Fruit fly (Drosophila melanogaster) whole organism, embryonic: ENCODE data around the gene COX7AL2.
A peak's percentile ranks its signal among the peaks of the same experiment; 100 is the strongest.

ENCODE experiments used
- Atf3 ChIP-seq: fragments of 200-800 bp; sonication (Bioruptor generic); optimal IDR thresholded peaks from 3 replicates; lab custom pipeline; 2016; ENCODE audit warnings: missing biosample characterization, missing genetic modification characterization
- B-H2 ChIP-seq: fragments of 200-800 bp; sonication (Bioruptor generic); optimal IDR thresholded peaks from 2 replicates; lab custom pipeline; 2018; ENCODE audit warnings: missing biosample characterization, mild to moderate bottlenecking, missing genetic modification characterization
- CG10147 ChIP-seq: fragments of 200-800 bp; sonication (Bioruptor generic); optimal IDR thresholded peaks from 2 replicates; lab custom pipeline; 2019; ENCODE audit warnings: missing biosample characterization, mild to moderate bottlenecking, missing genetic modification characterization, moderate library complexity
- CG10462 ChIP-seq: fragments of 200-800 bp; sonication (Bioruptor generic); optimal IDR thresholded peaks from 2 replicates; lab custom pipeline; 2016; ENCODE audit warnings: missing biosample characterization, missing genetic modification characterization
- CG10979 ChIP-seq: fragments of 200-800 bp; sonication (Bioruptor generic); optimal IDR thresholded peaks from 2 replicates; lab custom pipeline; 2018; ENCODE audit warnings: missing biosample characterization, mild to moderate bottlenecking, missing genetic modification characterization, moderate library complexity
- CG12299 ChIP-seq: fragments of 200-800 bp; sonication (Bioruptor generic); optimal IDR thresholded peaks from 2 replicates; lab custom pipeline; 2018; ENCODE audit warnings: missing biosample characterization, mild to moderate bottlenecking, missing genetic modification characterization
- CG14014 ChIP-seq: fragments of 200-800 bp; sonication (Bioruptor generic); IDR thresholded peaks from 2 replicates; pipeline ENCODE4 v1.3.6; 2022; ENCODE audit warnings: missing biosample characterization, missing genetic modification characterization
- CG14667 ChIP-seq: fragments of 200-800 bp; sonication (Bioruptor generic); IDR thresholded peaks from 2 replicates; pipeline ENCODE4 v1.3.6; 2022; ENCODE audit warnings: missing biosample characterization, missing genetic modification characterization
- CG14965 ChIP-seq: fragments of 200-800 bp; sonication (Bioruptor generic); optimal IDR thresholded peaks from 2 replicates; lab custom pipeline; 2016; ENCODE audit warnings: missing biosample characterization, missing genetic modification characterization, borderline replicate concordance
- CG15011 ChIP-seq: fragments of 200-800 bp; sonication (Bioruptor generic); optimal IDR thresholded peaks from 3 replicates; lab custom pipeline; 2018; ENCODE audit warnings: missing biosample characterization, mild to moderate bottlenecking, missing genetic modification characterization
- CG1647 ChIP-seq: fragments of 200-800 bp; sonication (Bioruptor generic); optimal IDR thresholded peaks from 3 replicates; lab custom pipeline; 2016; ENCODE audit warnings: missing biosample characterization, missing genetic modification characterization
- CG17186 ChIP-seq: fragments of 200-800 bp; sonication (Bioruptor generic); optimal IDR thresholded peaks from 3 replicates; lab custom pipeline; 2017; ENCODE audit warnings: missing biosample characterization, missing genetic modification reagents, missing genetic modification characterization
- CG17829 ChIP-seq: fragments of 200-800 bp; optimal IDR thresholded peaks from 2 replicates; lab custom pipeline; 2019; ENCODE audit warnings: missing biosample characterization, mild to moderate bottlenecking, missing genetic modification characterization, moderate library complexity
- CG18619 ChIP-seq: fragments of 200-800 bp; sonication (Bioruptor generic); optimal IDR thresholded peaks from 3 replicates; lab custom pipeline; 2017; ENCODE audit warnings: missing biosample characterization, mild to moderate bottlenecking, missing genetic modification characterization
- CG31365 ChIP-seq: fragments of 200-800 bp; sonication (Bioruptor generic); optimal IDR thresholded peaks from 2 replicates; lab custom pipeline; 2018; ENCODE audit warnings: missing biosample characterization, mild to moderate bottlenecking, missing genetic modification characterization
- CG32532 ChIP-seq: fragments of 200-800 bp; sonication (Bioruptor generic); IDR thresholded peaks from 2 replicates; pipeline ENCODE4 v1.3.6; 2022; ENCODE audit warnings: missing biosample characterization, missing genetic modification characterization
- CG5180 ChIP-seq: fragments of 200-800 bp; sonication (Bioruptor generic); optimal IDR thresholded peaks from 3 replicates; lab custom pipeline; 2017; ENCODE audit warnings: missing biosample characterization, missing genetic modification characterization, mild to moderate bottlenecking, moderate library complexity, missing genetic modification reagents
- CG7556 ChIP-seq: fragments of 200-800 bp; sonication (Bioruptor generic); optimal IDR thresholded peaks from 2 replicates; lab custom pipeline; 2017; ENCODE audit warnings: missing biosample characterization, mild to moderate bottlenecking, missing genetic modification characterization
- CG8924 ChIP-seq: fragments of 200-800 bp; optimal IDR thresholded peaks from 3 replicates; lab custom pipeline; 2019; ENCODE audit warnings: missing biosample characterization, mild to moderate bottlenecking, missing genetic modification characterization, moderate library complexity
- CG9437 ChIP-seq: fragments of 200-800 bp; sonication (Bioruptor generic); optimal IDR thresholded peaks from 2 replicates; lab custom pipeline; 2018; ENCODE audit warnings: missing biosample characterization, mild to moderate bottlenecking, missing genetic modification characterization
- Ets97D ChIP-seq: fragments of 200-800 bp; sonication (Bioruptor generic); optimal IDR thresholded peaks from 3 replicates; lab custom pipeline; 2016; ENCODE audit warnings: missing biosample characterization, missing genetic modification characterization
- HHEX ChIP-seq: fragments of 200-800 bp; sonication (Bioruptor generic); optimal IDR thresholded peaks from 3 replicates; lab custom pipeline; 2017; ENCODE audit warnings: missing biosample characterization, mild to moderate bottlenecking, missing genetic modification characterization, missing genetic modification reagents
- HLH3B ChIP-seq: fragments of 200-800 bp; sonication (Bioruptor generic); IDR thresholded peaks from 2 replicates; pipeline ENCODE4 v1.3.6; 2022; ENCODE audit warnings: missing biosample characterization, missing genetic modification characterization
- Hr3 ChIP-seq: fragments of 200-800 bp; sonication (Bioruptor generic); optimal IDR thresholded peaks from 3 replicates; lab custom pipeline; 2016; ENCODE audit warnings: missing biosample characterization, missing genetic modification characterization
- Oaz ChIP-seq: fragments of 200-800 bp; sonication (Bioruptor generic); IDR thresholded peaks from 2 replicates; pipeline ENCODE4 v1.3.6; 2022; ENCODE audit warnings: missing biosample characterization, missing genetic modification characterization
- Pdp1 ChIP-seq, 2 experiments: fragments of 200-800 bp; sonication (Bioruptor generic); optimal IDR thresholded peaks; 3 replicates each; lab custom pipeline; 2016; ENCODE audit warnings: missing biosample characterization in 2 of 2, missing genetic modification characterization in 2 of 2, mild to moderate bottlenecking in 1 of 2, moderate library complexity in 1 of 2
- Six4 ChIP-seq: fragments of 200-800 bp; sonication (Bioruptor generic); optimal IDR thresholded peaks from 2 replicates; lab custom pipeline; 2016; ENCODE audit warnings: missing biosample characterization, missing genetic modification characterization
- Sox102F ChIP-seq: fragments of 200-800 bp; sonication (Bioruptor generic); optimal IDR thresholded peaks from 2 replicates; lab custom pipeline; 2018; ENCODE audit warnings: missing biosample characterization, mild to moderate bottlenecking, missing genetic modification characterization, moderate library complexity
- Ssrp ChIP-seq: fragments of 200-800 bp; sonication (Bioruptor generic); optimal IDR thresholded peaks from 2 replicates; lab custom pipeline; 2018; ENCODE audit warnings: missing biosample characterization, mild to moderate bottlenecking, missing genetic modification characterization, moderate library complexity
- Xrp1 ChIP-seq: fragments of 200-800 bp; sonication (Bioruptor generic); IDR thresholded peaks from 2 replicates; pipeline ENCODE4 v1.3.6; 2022; ENCODE audit warnings: missing biosample characterization, missing genetic modification characterization
- amos ChIP-seq: fragments of 200-800 bp; sonication (Bioruptor generic); IDR thresholded peaks from 2 replicates; pipeline ENCODE4 v1.3.6; 2022; ENCODE audit warnings: missing biosample characterization, missing genetic modification characterization; ENCODE audit not compliant: partially characterized antibody
- ato ChIP-seq: fragments of 200-800 bp; sonication (Bioruptor generic); IDR thresholded peaks from 2 replicates; pipeline ENCODE4 v1.3.6; 2022; ENCODE audit warnings: missing biosample characterization, missing genetic modification characterization; ENCODE audit not compliant: partially characterized antibody
- ci ChIP-seq: fragments of 200-800 bp; sonication (Bioruptor generic); IDR thresholded peaks from 3 replicates; pipeline ENCODE4 v1.3.6; 2022; ENCODE audit warnings: missing biosample characterization, missing genetic modification characterization
- da ChIP-seq: fragments of 200-800 bp; sonication (Bioruptor generic); optimal IDR thresholded peaks from 2 replicates; lab custom pipeline; 2016; ENCODE audit warnings: missing biosample characterization, missing genetic modification characterization
- dmrt99B ChIP-seq: fragments of 200-800 bp; sonication (Bioruptor generic); optimal IDR thresholded peaks from 2 replicates; lab custom pipeline; 2018; ENCODE audit warnings: missing biosample characterization, mild to moderate bottlenecking, missing genetic modification characterization, moderate library complexity
- eyg ChIP-seq: fragments of 200-800 bp; sonication (Bioruptor generic); optimal IDR thresholded peaks from 3 replicates; lab custom pipeline; 2016; ENCODE audit warnings: missing biosample characterization, missing genetic modification characterization
- fd96Cb ChIP-seq: fragments of 200-800 bp; sonication (Bioruptor generic); optimal IDR thresholded peaks from 2 replicates; lab custom pipeline; 2018; ENCODE audit warnings: missing biosample characterization, mild to moderate bottlenecking, missing genetic modification characterization, moderate library complexity
- grau ChIP-seq: fragments of 200-800 bp; optimal IDR thresholded peaks from 3 replicates; lab custom pipeline; 2019; ENCODE audit warnings: missing biosample characterization, mild to moderate bottlenecking, missing genetic modification characterization, moderate library complexity
- gt ChIP-seq: fragments of 200-800 bp; sonication (Bioruptor generic); IDR thresholded peaks from 2 replicates; pipeline ENCODE4 v1.3.6; 2022; ENCODE audit warnings: missing biosample characterization, missing genetic modification characterization
- ham ChIP-seq: fragments of 200-800 bp; sonication (Bioruptor generic); IDR thresholded peaks from 2 replicates; pipeline ENCODE4 v1.3.6; 2022; ENCODE audit warnings: missing biosample characterization, missing genetic modification characterization
- kah ChIP-seq: fragments of 200-800 bp; sonication (Bioruptor generic); optimal IDR thresholded peaks from 2 replicates; lab custom pipeline; 2018; ENCODE audit warnings: missing biosample characterization, mild to moderate bottlenecking, missing genetic modification characterization
- psq ChIP-seq: fragments of 200-800 bp; sonication (Bioruptor generic); optimal IDR thresholded peaks from 2 replicates; lab custom pipeline; 2017; ENCODE audit warnings: missing biosample characterization, missing genetic modification characterization
- sd ChIP-seq: fragments of 200-800 bp; sonication (Bioruptor generic); optimal IDR thresholded peaks from 3 replicates; lab custom pipeline; 2018; ENCODE audit warnings: missing biosample characterization, mild to moderate bottlenecking, missing genetic modification characterization, moderate library complexity
- slbo ChIP-seq: fragments of 200-800 bp; sonication (Bioruptor generic); IDR thresholded peaks from 2 replicates; pipeline ENCODE4 v1.3.6; 2022; ENCODE audit warnings: missing biosample characterization, missing genetic modification characterization
- sna ChIP-seq: fragments of 200-800 bp; sonication (Bioruptor generic); IDR thresholded peaks from 2 replicates; pipeline ENCODE4 v1.3.6; 2022; ENCODE audit warnings: missing biosample characterization, missing genetic modification characterization; ENCODE audit not compliant: partially characterized antibody
- sqz ChIP-seq: fragments of 200-800 bp; sonication (Bioruptor generic); optimal IDR thresholded peaks from 3 replicates; lab custom pipeline; 2018; ENCODE audit warnings: missing biosample characterization, mild to moderate bottlenecking, missing genetic modification characterization
- tgo ChIP-seq: fragments of 200-800 bp; sonication (Bioruptor generic); IDR thresholded peaks from 3 replicates; pipeline ENCODE4 v1.3.6; 2022; ENCODE audit warnings: missing biosample characterization, missing genetic modification characterization
- unc-4 ChIP-seq: fragments of 200-800 bp; sonication (Bioruptor generic); IDR thresholded peaks from 2 replicates; pipeline ENCODE4 v1.3.6; 2022; ENCODE audit warnings: missing biosample characterization, missing genetic modification characterization; ENCODE audit not compliant: partially characterized antibody
- unpg ChIP-seq: fragments of 200-800 bp; sonication (Bioruptor generic); optimal IDR thresholded peaks from 3 replicates; lab custom pipeline; 2018; ENCODE audit warnings: missing biosample characterization, mild to moderate bottlenecking, missing genetic modification characterization, moderate library complexity
- zfh1 ChIP-seq: fragments of 200-800 bp; sonication (Bioruptor generic); IDR thresholded peaks from 3 replicates; pipeline ENCODE4 v1.3.6; 2022; ENCODE audit warnings: missing biosample characterization, missing genetic modification characterization

Gene COX7AL2

DNA sequence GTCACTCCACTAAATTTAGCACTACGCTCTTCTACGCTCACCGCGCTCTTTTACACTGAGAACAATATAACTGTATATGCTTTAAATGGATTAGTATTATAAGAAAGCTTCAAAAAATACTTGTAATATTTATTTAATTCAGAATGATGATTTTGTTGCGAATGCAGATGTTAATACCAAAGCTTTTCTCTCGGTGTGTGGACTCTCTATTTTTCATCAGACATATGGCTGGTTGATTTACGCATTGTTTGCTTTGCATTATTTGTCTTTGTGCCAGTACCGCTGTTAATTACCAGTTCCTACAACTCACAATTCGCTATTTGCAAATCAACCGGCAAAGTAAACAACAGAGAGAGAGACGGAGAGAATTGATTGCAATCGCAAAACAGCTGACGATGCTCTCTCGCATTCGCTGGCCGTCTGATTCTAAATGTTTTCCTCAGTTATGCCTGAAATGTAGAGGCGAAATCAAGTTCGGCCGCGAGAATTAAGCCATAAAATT is 24.0 kb upstream of the COX7AL2 start (continued):
- TF ChIP-seq CG5180 (GFP tag; lab: Kevin White, UChicago) (peak; percentile 86), CG8924 (tag; lab: Kevin White, UChicago) (peak; percentile 98), eyg (GFP tag; lab: Kevin White, UChicago) (peak; percentile 92), CG10979 (peak; percentile 92), CG12299 (tag; lab: Kevin White, UChicago) (peak; percentile 93), CG10147 (GFP tag; lab: Kevin White, UChicago) (peak; percentile 95), CG31365 (peak; percentile 86), CG7556 (GFP tag; lab: Kevin White, UChicago) (peak; percentile 97), CG15011 (GFP tag; lab: Kevin White, UChicago) (peak; percentile 91), unpg (peak; percentile 95), CG14965 (GFP tag; lab: Kevin White, UChicago) (peak; percentile 61), CG9437 (GFP tag; lab: Kevin White, UChicago) (peak; percentile 93), grau (peak; percentile 95), fd96Cb (peak; percentile 93), sna (no peak), tgo (peak; percentile 98), CG14014 (GFP tag; lab: Robert Waterston, UW) (peak; percentile 99), HLH3B (peak; percentile 98), dmrt99B (tag; lab: Kevin White, UChicago) (peak; percentile 96), CG17186 (GFP tag; lab: Kevin White, UChicago) (peak; percentile 66), CG32532 (GFP tag; lab: Robert Waterston, UW) (peak; percentile 99), slbo (GFP tag; lab: Robert Waterston, UW) (peak; percentile 99), B-H2 (GFP tag; lab: Kevin White, UChicago) (peak; percentile 94), zfh1 (peak; percentile 98), gt (GFP tag; lab: Robert Waterston, UW) (peak; percentile 91), ato (GFP tag; lab: Robert Waterston, UW) (no peak), psq (GFP tag; lab: Kevin White, UChicago) (peak; percentile 91), unc-4 (no peak), kah (GFP tag; lab: Kevin White, UChicago) (peak; percentile 86), HHEX (GFP tag; lab: Kevin White, UChicago) (peak; percentile 95), Pdp1 (GFP tag; optimal IDR thresholded peaks at IDR 0.05; lab: Kevin White, UChicago) (peak; percentile 94 to 96), CG17829 (tag; lab: Kevin White, UChicago) (peak; percentile 95), Xrp1 (GFP tag; lab: Robert Waterston, UW) (peak; percentile 98), Sox102F (GFP tag; lab: Kevin White, UChicago) (peak; percentile 97), Ssrp (tag; lab: Kevin White, UChicago) (peak; percentile 91), sd (tag; lab: Kevin White, UChicago) (peak; percentile 85), ci (peak; percentile 99), Six4 (GFP tag; lab: Kevin White, UChicago) (peak; percentile 92), CG1647 (GFP tag; lab: Kevin White, UChicago) (peak; percentile 93), CG18619 (GFP tag; lab: Kevin White, UChicago) (peak; percentile 95), Atf3 (GFP tag; lab: Kevin White, UChicago) (peak; percentile 92), sqz (GFP tag; lab: Kevin White, UChicago) (peak; percentile 78), da (peak; percentile 84), CG14667 (GFP tag; lab: Robert Waterston, UW) (peak; percentile 96), amos (GFP tag; lab: Robert Waterston, UW) (no peak), Ets97D (peak; percentile 85), Oaz (GFP tag; lab: Robert Waterston, UW) (peak; percentile 96), CG10462 (GFP tag; lab: Kevin White, UChicago) (peak; percentile 91), Hr3 (GFP tag; lab: Kevin White, UChicago) (peak; percentile 97), ham (peak; percentile 96)
